Fruit fly (Drosophila melanogaster): ENCODE measurements around the gene Trim9.

DNA sequence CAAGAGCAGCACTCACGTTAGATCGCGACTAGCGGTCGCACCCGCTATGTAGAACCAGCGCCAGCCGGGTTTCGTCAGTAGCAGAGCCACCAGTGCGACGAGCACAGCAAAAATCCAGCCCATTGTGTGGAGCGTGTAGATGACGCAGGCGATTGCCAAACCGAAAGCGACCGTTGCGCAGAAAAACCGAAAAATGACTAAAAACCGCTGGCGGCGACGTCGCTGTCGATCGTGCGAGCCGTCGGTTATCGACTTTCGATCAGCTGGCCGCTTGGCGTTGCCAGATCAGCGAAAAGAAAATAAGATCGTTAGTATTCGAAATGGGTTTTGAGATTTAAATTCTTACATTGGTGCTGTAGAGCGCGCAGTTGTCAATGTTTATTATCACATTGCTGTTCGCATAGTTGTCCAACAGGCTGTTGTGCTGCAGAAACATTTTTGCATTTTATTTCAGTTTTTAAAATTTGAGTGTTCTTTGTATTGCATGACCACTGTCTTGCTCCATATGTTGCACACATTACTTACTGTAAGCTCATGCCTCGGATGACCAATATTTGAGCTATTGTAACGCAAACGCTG lies 28.1 kb upstream of the Trim9 start:
- no peak for TF ChIP-seq CG8478 (optimal IDR thresholded peaks at IDR 0.05)
- TF ChIP-seq CTCF (optimal IDR thresholded peaks at IDR 0.05): no peak

All from S2 (cell line).